4 worm cellular contexts compared by ENCODE assay signal in genomic region chrX:1068986-1069385, ce11.
TF ChIP-seq lines count a peak whose summit lies in the region.

mksr-1 (minus strand) TSS chrX:1069129.

TF ChIP-seq in whole organism, L4 larva, 104 proteins besides CTCF, POLR2A, EP300 and RAD21:
- TF ChIP-seq Y105C5A.15 (GFP tag; IDR thresholded peaks at IDR 0.05; lab: Robert Waterston, UW) = no peak
- TF ChIP-seq cey-2 (tag; optimal IDR thresholded peaks at IDR 0.05; lab: Kevin White, UChicago; ENCODE audit: borderline replicate concordance, insufficient read depth) = no peak
- TF ChIP-seq aha-1 (tag; lab: Kevin White, UChicago) = peak; percentile 35

TF ChIP-seq in whole organism, early embryonic, 17 proteins besides CTCF, POLR2A, EP300 and RAD21:
- TF ChIP-seq tbx-37 (GFP tag; conservative IDR thresholded peaks at IDR 0.05; lab: Robert Waterston, UW) (no peak), ets-7 (tag; optimal IDR thresholded peaks at IDR 0.05; lab: Kevin White, UChicago) (peak; percentile 78), ceh-13 (GFP tag; optimal IDR thresholded peaks at IDR 0.05; lab: Kevin White, UChicago) (no peak)
TF ChIP-seq in whole organism, early embryonic: peak in this region for 1.

TF ChIP-seq in whole organism, mixed stage, embryonic, 35 proteins besides CTCF, POLR2A, EP300 and RAD21:
- TF ChIP-seq sem-2 (GFP tag; optimal IDR thresholded peaks at IDR 0.05; lab: Kevin White, UChicago) = no peak
- peak; percentile 76 for TF ChIP-seq lin-32 (GFP tag; optimal IDR thresholded peaks at IDR 0.05; lab: Kevin White, UChicago)
- TF ChIP-seq nhr-76 (tag; optimal IDR thresholded peaks at IDR 0.05; lab: Kevin White, UChicago) = no peak
- TF ChIP-seq cnd-1 (tag; optimal IDR thresholded peaks at IDR 0.05; lab: Kevin White, UChicago) = peak; percentile 13
TF ChIP-seq in whole organism, mixed stage, embryonic: peak in this region for 2.

TF ChIP-seq in whole organism, young adult, 124 proteins besides CTCF, POLR2A, EP300 and RAD21:
- no peak for TF ChIP-seq bed-2 (GFP tag; IDR thresholded peaks at IDR 0.05; lab: Robert Waterston, UW)
- no peak for TF ChIP-seq efl-1 (GFP tag; optimal IDR thresholded peaks at IDR 0.05; lab: Kevin White, UChicago)
- TF ChIP-seq egrh-3 (GFP tag; IDR thresholded peaks at IDR 0.05; lab: Robert Waterston, UW) = 0 out of 2 replicates have a peak, but pooled peaks have one; percentile 16
- 0 out of 2 replicates have a peak, but pooled peaks have one; percentile 12 for TF ChIP-seq zfh-2 (GFP tag; conservative IDR thresholded peaks at IDR 0.05; lab: Robert Waterston, UW)
- no peak for TF ChIP-seq lin-26 (GFP tag; IDR thresholded peaks at IDR 0.05; lab: Robert Waterston, UW)
- TF ChIP-seq tlf-1 (GFP tag; optimal IDR thresholded peaks at IDR 0.05; lab: Kevin White, UChicago) = no peak
